Worm (Caenorhabditis elegans) whole organism, late embryonic: ENCODE results near the gene C46C11.3.

Experiments
- C38D4.7 ChIP-seq: fragments of 200-800 bp; sonication (Bioruptor generic); optimal IDR thresholded peaks from 2 replicates; lab custom pipeline; 2018; ENCODE audit warnings: mild to moderate bottlenecking, missing genetic modification characterization, moderate library complexity, missing compliant biosample characterization
- K02D7.2 ChIP-seq: sonication (generic microtip); optimal IDR thresholded peaks from 2 replicates; lab custom pipeline; 2017; ENCODE audit warnings: mild to moderate bottlenecking, missing genetic modification characterization, missing compliant biosample characterization
- T23F11.4 ChIP-seq: fragments of 200-800 bp; sonication (Bioruptor generic); optimal IDR thresholded peaks from 2 replicates; lab custom pipeline; 2018; ENCODE audit warnings: mild to moderate bottlenecking, missing genetic modification characterization, missing compliant biosample characterization
- Y22D7AL.16 ChIP-seq: sonication (generic microtip); optimal IDR thresholded peaks from 2 replicates; lab custom pipeline; 2016; ENCODE audit warnings: missing genetic modification characterization, missing compliant biosample characterization
- ahr-1 ChIP-seq: sonication (generic microtip); optimal IDR thresholded peaks from 2 replicates; lab custom pipeline; 2016; ENCODE audit warnings: missing genetic modification characterization, missing compliant biosample characterization
- ama-1 ChIP-seq: fragments of 150-350 bp; optimal IDR thresholded peaks from 2 replicates; lab custom pipeline; 2014
- ceh-14 ChIP-seq: sonication (generic microtip); optimal IDR thresholded peaks from 2 replicates; lab custom pipeline; 2016; ENCODE audit warnings: missing genotype, missing genetic modification characterization, missing compliant biosample characterization
- ceh-19 ChIP-seq: fragments of 200-800 bp; sonication (Bioruptor generic); optimal IDR thresholded peaks from 2 replicates; lab custom pipeline; 2018; ENCODE audit warnings: mild to moderate bottlenecking, missing genetic modification characterization, missing compliant biosample characterization
- ceh-22 ChIP-seq: sonication (generic microtip); optimal IDR thresholded peaks from 2 replicates; lab custom pipeline; 2017; ENCODE audit warnings: missing biosample characterization, missing genetic modification characterization
- ceh-24 ChIP-seq: sonication (generic microtip); optimal IDR thresholded peaks from 2 replicates; lab custom pipeline; 2016; ENCODE audit warnings: mild to moderate bottlenecking, missing genetic modification characterization, missing compliant biosample characterization
- ceh-30 ChIP-seq: fragments of 150-350 bp; optimal IDR thresholded peaks from 2 replicates; lab custom pipeline; 2014; ENCODE audit warnings: missing biosample characterization, missing genetic modification characterization
- ceh-31 ChIP-seq: sonication (generic microtip); optimal IDR thresholded peaks from 2 replicates; lab custom pipeline; 2016; ENCODE audit warnings: missing genetic modification characterization, missing compliant biosample characterization
- ceh-45 ChIP-seq: fragments of 200-800 bp; sonication (Bioruptor generic); IDR thresholded peaks from 2 replicates; pipeline ENCODE4 v1.3.6; 2022; ENCODE audit warnings: missing genetic modification reagents, missing genetic modification characterization, missing compliant biosample characterization
- ceh-48 ChIP-seq: sonication (generic microtip); optimal IDR thresholded peaks from 2 replicates; lab custom pipeline; 2016; ENCODE audit warnings: missing genetic modification characterization, inconsistent platforms, missing compliant biosample characterization
- ceh-9 ChIP-seq: sonication (generic microtip); optimal IDR thresholded peaks from 2 replicates; lab custom pipeline; 2016; ENCODE audit warnings: mild to moderate bottlenecking, missing genetic modification characterization, inconsistent platforms, missing compliant biosample characterization
- che-1 ChIP-seq: sonication (generic microtip); optimal IDR thresholded peaks from 2 replicates; lab custom pipeline; 2016; ENCODE audit warnings: mild to moderate bottlenecking, missing genetic modification characterization, missing compliant biosample characterization
- dmd-4 ChIP-seq: sonication (generic microtip); optimal IDR thresholded peaks from 2 replicates; lab custom pipeline; 2016; ENCODE audit warnings: borderline replicate concordance, missing genetic modification characterization, missing compliant biosample characterization
- dve-1 ChIP-seq: sonication (generic microtip); optimal IDR thresholded peaks from 2 replicates; lab custom pipeline; 2017; ENCODE audit warnings: antibody characterized with exemption, mild to moderate bottlenecking, missing genetic modification characterization, missing compliant biosample characterization
- elt-2 ChIP-seq: sonication (generic microtip); optimal IDR thresholded peaks from 2 replicates; lab custom pipeline; 2016; ENCODE audit warnings: missing genetic modification reagents, missing genetic modification characterization, missing compliant biosample characterization
- elt-4 ChIP-seq: sonication (generic microtip); optimal IDR thresholded peaks from 2 replicates; lab custom pipeline; 2016; ENCODE audit warnings: missing genetic modification characterization, missing compliant biosample characterization
- ets-4 ChIP-seq: sonication (generic microtip); optimal IDR thresholded peaks from 2 replicates; lab custom pipeline; 2016; ENCODE audit warnings: missing genetic modification characterization, missing compliant biosample characterization
- eyg-1 ChIP-seq: sonication (generic microtip); optimal IDR thresholded peaks from 2 replicates; lab custom pipeline; 2016; ENCODE audit warnings: missing genotype, missing genetic modification characterization, missing compliant biosample characterization
- fax-1 ChIP-seq: sonication (generic microtip); optimal IDR thresholded peaks from 2 replicates; lab custom pipeline; 2016; ENCODE audit warnings: missing genotype, missing genetic modification characterization, missing compliant biosample characterization
- fkh-10 ChIP-seq: fragments of 150-350 bp; optimal IDR thresholded peaks from 2 replicates; lab custom pipeline; 2014; ENCODE audit warnings: missing biosample characterization, missing genetic modification reagents, missing genetic modification characterization
- gmeb-2 ChIP-seq: sonication (generic microtip); optimal IDR thresholded peaks from 2 replicates; lab custom pipeline; 2016; ENCODE audit warnings: missing genetic modification characterization, inconsistent platforms, missing compliant biosample characterization
- hlh-13 ChIP-seq: fragments of 200-800 bp; sonication (Bioruptor generic); optimal IDR thresholded peaks from 2 replicates; lab custom pipeline; 2018; ENCODE audit warnings: mild to moderate bottlenecking, missing genetic modification characterization, missing compliant biosample characterization
- hlh-15 ChIP-seq: sonication (generic microtip); optimal IDR thresholded peaks from 2 replicates; lab custom pipeline; 2016; ENCODE audit warnings: missing genetic modification characterization, missing compliant biosample characterization
- hlh-6 ChIP-seq: sonication (generic microtip); optimal IDR thresholded peaks from 2 replicates; lab custom pipeline; 2016; ENCODE audit warnings: missing genotype, missing genetic modification characterization, missing compliant biosample characterization
- hlh-8 ChIP-seq: sonication (generic microtip); optimal IDR thresholded peaks from 2 replicates; lab custom pipeline; 2016; ENCODE audit warnings: missing genotype, missing genetic modification characterization, missing compliant biosample characterization
- lim-6 ChIP-seq: sonication (generic microtip); optimal IDR thresholded peaks from 2 replicates; lab custom pipeline; 2016; ENCODE audit warnings: missing genetic modification characterization, missing compliant biosample characterization
- lin-11 ChIP-seq: fragments of 200-800 bp; sonication (Bioruptor generic); optimal IDR thresholded peaks from 2 replicates; lab custom pipeline; 2018; ENCODE audit warnings: mild to moderate bottlenecking, missing genetic modification characterization, missing compliant biosample characterization
- mec-3 ChIP-seq: sonication (generic microtip); optimal IDR thresholded peaks from 2 replicates; lab custom pipeline; 2016; ENCODE audit warnings: borderline replicate concordance, missing genetic modification characterization, missing compliant biosample characterization
- nhr-11 ChIP-seq: fragments of 150-350 bp; optimal IDR thresholded peaks from 2 replicates; lab custom pipeline; 2014; ENCODE audit warnings: missing biosample characterization, missing genetic modification characterization
- npax-4 ChIP-seq: sonication (generic microtip); optimal IDR thresholded peaks from 2 replicates; lab custom pipeline; 2016; ENCODE audit warnings: missing genetic modification characterization, missing compliant biosample characterization
- pax-1 ChIP-seq: fragments of 150-350 bp; optimal IDR thresholded peaks from 2 replicates; lab custom pipeline; 2014; ENCODE audit warnings: missing biosample characterization, missing genetic modification characterization
- pha-2 ChIP-seq: sonication (generic microtip); optimal IDR thresholded peaks from 2 replicates; lab custom pipeline; 2017; ENCODE audit warnings: mild to moderate bottlenecking, missing genetic modification characterization, missing compliant biosample characterization
- pha-4 ChIP-seq: fragments of 150-350 bp; optimal IDR thresholded peaks from 2 replicates; lab custom pipeline; 2018; ENCODE audit warnings: missing biosample characterization, missing genetic modification reagents, missing genetic modification characterization
- ref-2 ChIP-seq: sonication (generic microtip); optimal IDR thresholded peaks from 2 replicates; lab custom pipeline; 2016; ENCODE audit warnings: missing genetic modification characterization, missing compliant biosample characterization
- sdc-2 ChIP-seq: sonication (generic microtip); optimal IDR thresholded peaks from 2 replicates; lab custom pipeline; 2016; ENCODE audit warnings: missing genotype, missing genetic modification characterization, missing compliant biosample characterization
- sox-2 ChIP-seq: fragments of 200-800 bp; sonication (Bioruptor generic); IDR thresholded peaks from 2 replicates; pipeline ENCODE4 v1.3.6; 2022; ENCODE audit warnings: missing genetic modification reagents, missing genetic modification characterization, missing compliant biosample characterization
- sox-4 ChIP-seq: sonication (generic microtip); optimal IDR thresholded peaks from 2 replicates; lab custom pipeline; 2017; ENCODE audit warnings: mild to moderate bottlenecking, missing genetic modification characterization, inconsistent platforms, missing compliant biosample characterization
- tbx-2 ChIP-seq: sonication (generic microtip); optimal IDR thresholded peaks from 2 replicates; lab custom pipeline; 2016; ENCODE audit warnings: missing genetic modification characterization, missing compliant biosample characterization
- tbx-7 ChIP-seq: sonication (generic microtip); optimal IDR thresholded peaks from 2 replicates; lab custom pipeline; 2016; ENCODE audit warnings: missing genotype, missing genetic modification characterization, missing compliant biosample characterization
- ttx-3 ChIP-seq: sonication (generic microtip); optimal IDR thresholded peaks from 2 replicates; lab custom pipeline; 2016; ENCODE audit warnings: missing genetic modification reagents, missing genetic modification characterization, missing compliant biosample characterization
- unc-3 ChIP-seq, 2 experiments: fragments of 200-800 bp in 1 of 2; sonication (Bioruptor generic) in 1 of 2; sonication (generic microtip) in 1 of 2; conservative IDR thresholded peaks in 1 of 2; optimal IDR thresholded peaks in 1 of 2; 2 replicates each; pipeline versions ENCODE4 v1.3.6 to Lab custom; 2016 to 2022; ENCODE audit warnings: missing compliant biosample characterization in 2 of 2, missing genetic modification characterization in 2 of 2, missing genetic modification reagents in 1 of 2
- unc-42 ChIP-seq: sonication (generic microtip); optimal IDR thresholded peaks from 2 replicates; lab custom pipeline; 2016; ENCODE audit warnings: missing genotype, missing genetic modification characterization, missing compliant biosample characterization
- unc-55 ChIP-seq: sonication (generic microtip); optimal IDR thresholded peaks from 2 replicates; lab custom pipeline; 2017; ENCODE audit warnings: missing biosample characterization, missing genetic modification reagents, missing genetic modification characterization
- zip-5 ChIP-seq: sonication (generic microtip); optimal IDR thresholded peaks from 2 replicates; lab custom pipeline; 2016; ENCODE audit warnings: missing genetic modification characterization, missing compliant biosample characterization
- ztf-16 ChIP-seq: sonication (generic microtip); optimal IDR thresholded peaks from 2 replicates; lab custom pipeline; 2017; ENCODE audit warnings: missing genetic modification characterization, missing compliant biosample characterization

C46C11.3 gene

DNA sequence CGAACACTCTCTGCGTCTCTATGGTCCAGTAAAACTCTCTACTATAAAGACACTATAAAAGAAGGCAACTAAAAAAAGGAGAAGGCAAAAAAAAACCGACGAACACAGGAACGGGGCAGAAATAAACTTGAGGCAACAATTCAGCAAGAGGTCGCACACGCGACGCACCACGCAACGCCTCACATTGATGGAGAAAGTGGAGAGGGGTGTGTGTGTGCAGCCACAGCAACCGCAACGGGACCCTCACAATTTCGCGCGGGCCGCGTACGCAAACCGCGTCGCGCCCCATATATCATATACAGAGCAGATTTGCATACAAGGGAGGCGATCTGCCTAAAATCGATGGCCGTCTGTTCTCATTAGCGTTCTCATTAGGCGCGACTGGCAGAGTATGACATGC lies 5.3 kb upstream of the C46C11.3 start (continued):
- TF ChIP-seq sox-4 (tag; lab: Kevin White, UChicago) (peak; percentile 2), mec-3 (tag; lab: Kevin White, UChicago) (no peak), ceh-9 (tag; lab: Kevin White, UChicago) (no peak), hlh-8 (tag; lab: Kevin White, UChicago) (no peak), hlh-13 (GFP tag; lab: Kevin White, UChicago) (no peak), ahr-1 (tag; lab: Kevin White, UChicago) (no peak), ceh-31 (peak; percentile 83), tbx-7 (tag; lab: Kevin White, UChicago) (no peak), K02D7.2 (tag; lab: Kevin White, UChicago) (no peak), fkh-10 (no peak), pha-2 (no peak), zip-5 (no peak)

- TF ChIP-seq ahr-1 (tag; lab: Kevin White, UChicago) = no peak
- TF ChIP-seq dmd-4 (tag; lab: Kevin White, UChicago) = no peak
These were observed 2.5 kb upstream of the C46C11.3 start, which contains the start of gene pqn-65 for ce11 chrX:4619582-4619981. Gene pqn-65, minus strand, starts transcription at chrX:4619635.

DNA sequence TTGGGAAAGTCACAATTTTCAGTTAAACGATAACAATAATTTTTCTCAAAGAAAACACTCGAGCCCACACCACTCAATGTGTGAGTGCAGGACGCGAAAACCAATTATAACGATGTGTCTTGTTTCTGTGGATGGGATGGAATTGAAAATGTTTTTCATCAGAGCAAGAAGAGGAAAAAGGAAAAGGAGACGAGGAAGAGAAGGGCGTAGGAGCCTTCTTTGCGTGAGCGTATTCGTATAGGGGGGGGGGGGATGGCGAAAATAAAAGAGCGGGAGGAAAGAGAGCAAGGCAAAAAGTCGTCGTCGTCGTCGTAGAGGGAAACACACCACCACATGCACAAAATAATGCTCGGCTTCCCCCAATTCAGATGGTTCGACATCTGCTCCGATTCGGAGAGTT lies 2.1 kb upstream of the C46C11.3 start:
- TF ChIP-seq che-1 (tag; lab: Kevin White, UChicago) (peak; percentile 7), T23F11.4 (GFP tag; lab: Kevin White, UChicago) (no peak), ama-1 (lab: Kevin White, UChicago) (no peak), elt-4 (tag; lab: Kevin White, UChicago) (no peak), hlh-13 (GFP tag; lab: Kevin White, UChicago) (no peak), dve-1 (tag; lab: Kevin White, UChicago) (no peak), ceh-31 (peak; percentile 52), sdc-2 (tag; lab: Kevin White, UChicago) (no peak), C38D4.7 (no peak), unc-42 (tag; lab: Kevin White, UChicago) (peak; percentile 83), lin-11 (tag; lab: Kevin White, UChicago) (no peak), ceh-24 (tag; lab: Kevin White, UChicago) (no peak), tbx-7 (tag; lab: Kevin White, UChicago) (no peak), K02D7.2 (tag; lab: Kevin White, UChicago) (no peak), elt-2 (tag; lab: Kevin White, UChicago) (no peak), ttx-3 (tag; lab: Kevin White, UChicago) (no peak), pha-2 (no peak), ztf-16 (no peak), nhr-11 (tag; lab: Kevin White, UChicago) (no peak), fax-1 (tag; lab: Kevin White, UChicago) (no peak), dmd-4 (tag; lab: Kevin White, UChicago) (no peak), lim-6 (tag; lab: Kevin White, UChicago) (no peak), pax-1 (tag; lab: Kevin White, UChicago) (no peak), pha-4 (tag; lab: Kevin White, UChicago) (no peak), Y22D7AL.16 (tag; lab: Kevin White, UChicago) (no peak), ceh-30 (tag; lab: Kevin White, UChicago) (no peak), unc-55 (no peak), zip-5 (no peak), unc-3 (GFP tag; conservative IDR thresholded peaks at IDR 0.05; lab: Robert Waterston, UW) (no peak), unc-3 (tag; optimal IDR thresholded peaks at IDR 0.05; lab: Kevin White, UChicago) (no peak), ceh-19 (GFP tag; lab: Kevin White, UChicago) (peak; percentile 23), tbx-2 (tag; lab: Kevin White, UChicago) (no peak), eyg-1 (no peak), gmeb-2 (no peak), npax-4 (no peak), ceh-48 (tag; lab: Kevin White, UChicago) (no peak), ceh-22 (tag; lab: Kevin White, UChicago) (no peak), ets-4 (tag; lab: Kevin White, UChicago) (no peak), ceh-14 (tag; lab: Kevin White, UChicago) (peak; percentile 83), hlh-15 (tag; lab: Kevin White, UChicago) (no peak), ref-2 (tag; lab: Kevin White, UChicago) (no peak), hlh-8 (tag; lab: Kevin White, UChicago) (no peak), sox-2 (GFP tag; lab: Robert Waterston, UW) (no peak), ceh-45 (no peak), hlh-6 (tag; lab: Kevin White, UChicago) (no peak)
